Fruit fly (Drosophila melanogaster) whole organism, embryonic: ENCODE data around the gene Chchd2.

Source experiments
- CG10565 ChIP-seq: fragments of 200-800 bp; sonication (Bioruptor generic); optimal IDR thresholded peaks from 3 replicates; lab custom pipeline; 2016; ENCODE audit warnings: missing biosample characterization, mild to moderate bottlenecking, missing genetic modification characterization
- CG11398 ChIP-seq: fragments of 200-800 bp; sonication (Bioruptor generic); optimal IDR thresholded peaks from 2 replicates; lab custom pipeline; 2016; ENCODE audit warnings: missing biosample characterization, missing genetic modification characterization
- CG12104 ChIP-seq: fragments of 200-800 bp; sonication (Bioruptor generic); optimal IDR thresholded peaks from 3 replicates; lab custom pipeline; 2016; ENCODE audit warnings: missing biosample characterization, missing genetic modification characterization
- CG12769 ChIP-seq: fragments of 200-800 bp; sonication (Bioruptor generic); optimal IDR thresholded peaks from 2 replicates; lab custom pipeline; 2019; ENCODE audit warnings: missing biosample characterization, mild to moderate bottlenecking, missing genetic modification characterization, moderate library complexity
- CG13424 ChIP-seq: fragments of 200-800 bp; sonication (Bioruptor generic); optimal IDR thresholded peaks from 2 replicates; lab custom pipeline; 2019; ENCODE audit warnings: missing biosample characterization, mild to moderate bottlenecking, missing genetic modification characterization, moderate library complexity
- CG14860 ChIP-seq: fragments of 200-800 bp; sonication (Bioruptor generic); IDR thresholded peaks from 3 replicates; pipeline ENCODE4 v1.3.6; 2022; ENCODE audit warnings: missing biosample characterization, missing genetic modification characterization; ENCODE audit not compliant: partially characterized antibody
- CG1602 ChIP-seq: fragments of 200-800 bp; sonication (Bioruptor generic); optimal IDR thresholded peaks from 3 replicates; lab custom pipeline; 2016; ENCODE audit warnings: missing biosample characterization, missing genetic modification characterization
- CG1647 ChIP-seq: fragments of 200-800 bp; sonication (Bioruptor generic); optimal IDR thresholded peaks from 3 replicates; lab custom pipeline; 2016; ENCODE audit warnings: missing biosample characterization, missing genetic modification characterization
- CG18476 ChIP-seq: fragments of 200-800 bp; sonication (Bioruptor generic); optimal IDR thresholded peaks from 2 replicates; lab custom pipeline; 2016; ENCODE audit warnings: missing biosample characterization, mild to moderate bottlenecking, missing genetic modification characterization
- CG30403 ChIP-seq: fragments of 200-800 bp; sonication (Bioruptor generic); optimal IDR thresholded peaks from 3 replicates; lab custom pipeline; 2016; ENCODE audit warnings: missing biosample characterization, missing genetic modification characterization
- CG3281 ChIP-seq: fragments of 200-800 bp; sonication (Bioruptor generic); optimal IDR thresholded peaks from 3 replicates; lab custom pipeline; 2017; ENCODE audit warnings: missing biosample characterization, mild to moderate bottlenecking, missing genetic modification characterization
- CG4328 ChIP-seq: fragments of 200-800 bp; sonication (Bioruptor generic); optimal IDR thresholded peaks from 3 replicates; lab custom pipeline; 2017; ENCODE audit warnings: missing biosample characterization, missing genetic modification reagents, missing genetic modification characterization
- CG6254 ChIP-seq: fragments of 200-800 bp; sonication (Bioruptor generic); optimal IDR thresholded peaks from 3 replicates; lab custom pipeline; 2017; ENCODE audit warnings: mild to moderate bottlenecking, missing biosample characterization, missing genetic modification reagents, missing genetic modification characterization
- CG6683 ChIP-seq: fragments of 200-800 bp; sonication (Bioruptor generic); optimal IDR thresholded peaks from 2 replicates; lab custom pipeline; 2017; ENCODE audit warnings: missing biosample characterization, mild to moderate bottlenecking, missing genetic modification characterization, missing genetic modification reagents
- CG7357 ChIP-seq: fragments of 200-800 bp; sonication (Bioruptor generic); IDR thresholded peaks from 3 replicates; pipeline ENCODE4 v1.3.6; 2022; ENCODE audit warnings: missing biosample characterization, missing genetic modification characterization
- CG8089 ChIP-seq: fragments of 200-800 bp; sonication (Bioruptor generic); optimal IDR thresholded peaks from 3 replicates; lab custom pipeline; 2016; ENCODE audit warnings: missing biosample characterization, missing genetic modification characterization
- CG8290 ChIP-seq, 3 experiments: fragments of 200-800 bp; sonication (Bioruptor generic); optimal IDR thresholded peaks; 2 replicates each; lab custom pipeline; 2016 to 2019; ENCODE audit warnings: missing biosample characterization in 3 of 3, missing genetic modification characterization in 3 of 3, mild to moderate bottlenecking in 2 of 3, moderate library complexity in 1 of 3
- CG9932 ChIP-seq: fragments of 200-800 bp; sonication (Bioruptor generic); IDR thresholded peaks from 2 replicates; pipeline ENCODE4 v1.3.6; 2022; ENCODE audit warnings: missing biosample characterization, missing genetic modification characterization
- CkIIα-i1 ChIP-seq: fragments of 200-800 bp; sonication (Bioruptor generic); IDR thresholded peaks from 2 replicates; pipeline ENCODE4 v1.3.6; 2022; ENCODE audit warnings: missing biosample characterization, missing genetic modification characterization
- Dll ChIP-seq: fragments of 200-800 bp; sonication (Bioruptor generic); IDR thresholded peaks from 4 replicates; pipeline ENCODE4 v1.3.6; 2022; ENCODE audit warnings: missing biosample characterization, missing genetic modification characterization; ENCODE audit not compliant: partially characterized antibody
- Drgx ChIP-seq: fragments of 200-800 bp; sonication (Bioruptor generic); IDR thresholded peaks from 2 replicates; pipeline ENCODE4 v1.3.6; 2022; ENCODE audit warnings: missing biosample characterization, missing genetic modification characterization
- Gsc ChIP-seq: fragments of 200-800 bp; sonication (Bioruptor generic); IDR thresholded peaks from 2 replicates; pipeline ENCODE4 v1.3.6; 2022; ENCODE audit warnings: missing biosample characterization, missing genetic modification characterization
- HLH54F ChIP-seq: fragments of 200-800 bp; sonication (Bioruptor generic); optimal IDR thresholded peaks from 3 replicates; lab custom pipeline; 2016; ENCODE audit warnings: missing biosample characterization, missing genetic modification characterization
- Hand ChIP-seq: fragments of 200-800 bp; sonication (Bioruptor generic); optimal IDR thresholded peaks from 2 replicates; lab custom pipeline; 2017; ENCODE audit warnings: mild to moderate bottlenecking, missing biosample characterization, missing genetic modification reagents, missing genetic modification characterization
- HmgD ChIP-seq: fragments of 200-800 bp; sonication (Bioruptor generic); optimal IDR thresholded peaks from 3 replicates; lab custom pipeline; 2016; ENCODE audit warnings: missing biosample characterization, missing genetic modification characterization
- Hr3 ChIP-seq: fragments of 200-800 bp; sonication (Bioruptor generic); optimal IDR thresholded peaks from 3 replicates; lab custom pipeline; 2016; ENCODE audit warnings: missing biosample characterization, missing genetic modification characterization
- Nf-YC ChIP-seq: fragments of 200-800 bp; optimal IDR thresholded peaks from 3 replicates; lab custom pipeline; 2019; ENCODE audit warnings: missing biosample characterization, mild to moderate bottlenecking, missing genetic modification characterization, moderate library complexity
- Poxn ChIP-seq: fragments of 200-800 bp; sonication (Bioruptor generic); IDR thresholded peaks from 2 replicates; pipeline ENCODE4 v1.3.6; 2022; ENCODE audit warnings: missing biosample characterization, missing genetic modification characterization
- Sin3A ChIP-seq: fragments of >200 bp; optimal IDR thresholded peaks from 2 replicates; lab custom pipeline; 2018
- Stat92E ChIP-seq, 3 experiments: fragments of >200 bp in 2 of 3; fragments of 200-800 bp in 1 of 3; sonication (Bioruptor generic) in 1 of 3; optimal IDR thresholded peaks; 2 replicates each; lab custom pipeline; 2017 to 2019; ENCODE audit warnings: missing biosample characterization in 3 of 3, missing genetic modification characterization in 3 of 3, mild to moderate bottlenecking in 1 of 3, moderate library complexity in 1 of 3
- Taf1 ChIP-seq: fragments of 200-800 bp; sonication (Bioruptor generic); IDR thresholded peaks from 2 replicates; pipeline ENCODE4 v1.3.6; 2022; ENCODE audit warnings: missing biosample characterization, missing genetic modification characterization
- ab ChIP-seq: fragments of 200-800 bp; sonication (Bioruptor generic); optimal IDR thresholded peaks from 2 replicates; lab custom pipeline; 2016; ENCODE audit warnings: missing biosample characterization, missing genetic modification characterization
- al ChIP-seq: fragments of 200-800 bp; sonication (Bioruptor generic); IDR thresholded peaks from 2 replicates; pipeline ENCODE4 v1.3.6; 2022; ENCODE audit warnings: missing biosample characterization, missing genetic modification characterization
- az2 ChIP-seq: fragments of 200-800 bp; sonication (Bioruptor generic); optimal IDR thresholded peaks from 3 replicates; lab custom pipeline; 2016; ENCODE audit warnings: missing biosample characterization, missing genetic modification characterization
- cas ChIP-seq: fragments of 200-800 bp; sonication (Bioruptor generic); IDR thresholded peaks from 2 replicates; pipeline ENCODE4 v1.3.6; 2022; ENCODE audit warnings: missing biosample characterization, missing genetic modification characterization
- chif ChIP-seq, 2 experiments: fragments of 200-800 bp; sonication (Bioruptor generic); optimal IDR thresholded peaks; 3 replicates each; lab custom pipeline; 2016; ENCODE audit warnings: missing biosample characterization in 2 of 2, missing genetic modification characterization in 2 of 2
- danr ChIP-seq: fragments of 200-800 bp; sonication (Bioruptor generic); IDR thresholded peaks from 2 replicates; pipeline ENCODE4 v1.3.6; 2022; ENCODE audit warnings: missing biosample characterization, missing genetic modification characterization
- dm ChIP-seq: fragments of 200-800 bp; sonication (Bioruptor generic); optimal IDR thresholded peaks from 3 replicates; lab custom pipeline; 2016; ENCODE audit warnings: missing biosample characterization, missing genetic modification characterization
- esg ChIP-seq: fragments of 200-800 bp; sonication (Bioruptor generic); conservative IDR thresholded peaks from 2 replicates; pipeline ENCODE4 v1.3.6; 2022; ENCODE audit warnings: missing biosample characterization, missing genetic modification characterization
- fd102C ChIP-seq: fragments of 200-800 bp; sonication (Bioruptor generic); optimal IDR thresholded peaks from 2 replicates; lab custom pipeline; 2018; ENCODE audit warnings: missing biosample characterization, mild to moderate bottlenecking, missing genetic modification characterization, moderate library complexity
- jumu ChIP-seq: fragments of 200-800 bp; sonication (Bioruptor generic); optimal IDR thresholded peaks from 3 replicates; lab custom pipeline; 2016; ENCODE audit warnings: missing biosample characterization, missing genetic modification characterization
- mld ChIP-seq: fragments of 200-800 bp; sonication (Bioruptor generic); IDR thresholded peaks from 3 replicates; pipeline ENCODE4 v1.3.6; 2022; ENCODE audit warnings: missing biosample characterization, missing genetic modification characterization; ENCODE audit not compliant: partially characterized antibody
- onecut ChIP-seq: fragments of 200-800 bp; sonication (Bioruptor generic); IDR thresholded peaks from 2 replicates; pipeline ENCODE4 v1.3.6; 2022; ENCODE audit warnings: missing biosample characterization, missing genetic modification characterization
- pho ChIP-seq: fragments of 200-800 bp; sonication (Bioruptor generic); optimal IDR thresholded peaks from 2 replicates; lab custom pipeline; 2016; ENCODE audit warnings: missing biosample characterization, missing genetic modification characterization
- prd ChIP-seq, 3 experiments: fragments of >200 bp in 2 of 3; fragments of 200-800 bp in 1 of 3; sonication (Bioruptor generic) in 1 of 3; optimal IDR thresholded peaks in 2 of 3; IDR thresholded peaks in 1 of 3; 2 replicates in 2 of 3; 3 replicates in 1 of 3; pipeline versions ENCODE4 v1.3.6 to Lab custom; 2017 to 2022; ENCODE audit warnings: missing biosample characterization in 1 of 3, missing genetic modification characterization in 1 of 3
- pum ChIP-seq: fragments of 200-800 bp; sonication (Bioruptor generic); optimal IDR thresholded peaks from 2 replicates; lab custom pipeline; 2016; ENCODE audit warnings: missing biosample characterization, missing genetic modification characterization
- sd ChIP-seq: fragments of 200-800 bp; sonication (Bioruptor generic); optimal IDR thresholded peaks from 3 replicates; lab custom pipeline; 2018; ENCODE audit warnings: missing biosample characterization, mild to moderate bottlenecking, missing genetic modification characterization, moderate library complexity
- stwl ChIP-seq: fragments of 200-800 bp; sonication (Bioruptor generic); optimal IDR thresholded peaks from 3 replicates; lab custom pipeline; 2018; ENCODE audit warnings: missing biosample characterization, mild to moderate bottlenecking, missing genetic modification characterization, moderate library complexity
- tll ChIP-seq, 2 experiments: fragments of 200-800 bp in 1 of 2; fragments of >200 bp in 1 of 2; sonication (Bioruptor generic) in 1 of 2; optimal IDR thresholded peaks; 2 replicates each; lab custom pipeline; 2017 to 2019; ENCODE audit warnings: missing biosample characterization in 2 of 2, missing genetic modification characterization in 2 of 2, mild to moderate bottlenecking in 1 of 2, moderate library complexity in 1 of 2
- zfh2 ChIP-seq: fragments of 200-800 bp; sonication (Bioruptor generic); optimal IDR thresholded peaks from 2 replicates; lab custom pipeline; 2016; ENCODE audit warnings: missing biosample characterization, missing genetic modification characterization

Gene Chchd2

dm6 chrX:17170484-17170944 is 21.7 kb downstream of the Chchd2 start (continued):
- TF ChIP-seq CG8089 = no peak
- no peak for TF ChIP-seq onecut (GFP tag; lab: Robert Waterston, UW)
- no peak for TF ChIP-seq CG12769 (tag; lab: Kevin White, UChicago)
- TF ChIP-seq zfh2 = no peak
- no peak for TF ChIP-seq prd (optimal IDR thresholded peaks at IDR 0.05; lab: Kevin White, UChicago)
- peak; percentile 74 for TF ChIP-seq prd (GFP tag; IDR thresholded peaks at IDR 0.05; lab: Robert Waterston, UW)
- no peak for TF ChIP-seq az2
- no peak for TF ChIP-seq dm
- no peak for TF ChIP-seq CG6683 (GFP tag; lab: Kevin White, UChicago)
- no peak for TF ChIP-seq Sin3A (lab: Kevin White, UChicago)
- TF ChIP-seq CG1647 (GFP tag; lab: Kevin White, UChicago) = no peak
- peak; percentile 79 for TF ChIP-seq CG9932 (GFP tag; lab: Robert Waterston, UW)
- TF ChIP-seq CG30403 = no peak
- TF ChIP-seq mld (GFP tag; lab: Robert Waterston, UW) = no peak
- no peak for TF ChIP-seq fd102C (GFP tag; lab: Kevin White, UChicago)
- TF ChIP-seq HmgD (GFP tag; lab: Kevin White, UChicago) = no peak
- TF ChIP-seq danr (GFP tag; lab: Robert Waterston, UW) = no peak
- TF ChIP-seq Gsc (GFP tag; lab: Robert Waterston, UW) = no peak
- TF ChIP-seq Taf1 = peak; percentile 14; the same call in 1 of the 2 replicates
- TF ChIP-seq chif (GFP tag; optimal IDR thresholded peaks at IDR 0.05; lab: Kevin White, UChicago) = no peak
- TF ChIP-seq jumu = no peak
- no peak for TF ChIP-seq CG7357
- no peak for TF ChIP-seq CG8290 (GFP tag; optimal IDR thresholded peaks at IDR 0.05; lab: Kevin White, UChicago)
- TF ChIP-seq CG8290 (tag; optimal IDR thresholded peaks at IDR 0.05; lab: Kevin White, UChicago) = no peak
- TF ChIP-seq Hand (GFP tag; lab: Kevin White, UChicago) = peak; percentile 37
- TF ChIP-seq Poxn (GFP tag; lab: Robert Waterston, UW) = 0 out of 2 replicates have a peak, but pooled peaks have one; percentile 25
- peak; percentile 12 for TF ChIP-seq Hr3 (GFP tag; lab: Kevin White, UChicago)
- peak; percentile 41; the same call in 1 of the 2 replicates for TF ChIP-seq al (GFP tag; lab: Robert Waterston, UW)
- no peak for TF ChIP-seq HLH54F (GFP tag; lab: Kevin White, UChicago)
- peak; percentile 55 for TF ChIP-seq CG13424
- peak; percentile 83 for TF ChIP-seq Drgx (GFP tag; lab: Robert Waterston, UW)
- no peak for TF ChIP-seq CG12104 (GFP tag; lab: Kevin White, UChicago)
- TF ChIP-seq cas = 0 out of 2 replicates have a peak, but pooled peaks have one; percentile 18
- TF ChIP-seq pum (GFP tag; lab: Kevin White, UChicago) = no peak
- TF ChIP-seq esg (GFP tag; lab: Robert Waterston, UW) = no peak; the same call in 1 of the 2 replicates
- no peak for TF ChIP-seq ab (GFP tag; lab: Kevin White, UChicago)
- TF ChIP-seq CG14860 = no peak
- TF ChIP-seq CG6254 (GFP tag; lab: Kevin White, UChicago) = no peak
- TF ChIP-seq CG1602 (GFP tag; lab: Kevin White, UChicago) = no peak
- TF ChIP-seq CG4328 = no peak
- TF ChIP-seq Dll = no peak
- TF ChIP-seq sd = no peak
- no peak for TF ChIP-seq stwl (tag; lab: Kevin White, UChicago)
- TF ChIP-seq tll (GFP tag; optimal IDR thresholded peaks at IDR 0.05; lab: Kevin White, UChicago) = peak in 1 of 2 experiments; percentile 12
- TF ChIP-seq CG18476 (GFP tag; lab: Kevin White, UChicago) = no peak
- TF ChIP-seq CG10565 (GFP tag; lab: Kevin White, UChicago) = no peak
- no peak for TF ChIP-seq CG11398 (GFP tag; lab: Kevin White, UChicago)
- TF ChIP-seq CG3281 (GFP tag; lab: Kevin White, UChicago) = peak; percentile 45
- peak; percentile 41 for TF ChIP-seq Nf-YC (tag; lab: Kevin White, UChicago)
- no peak for TF ChIP-seq pho (GFP tag; lab: Kevin White, UChicago)
- TF ChIP-seq CkIIα-i1 (GFP tag; lab: Robert Waterston, UW) = no peak
- TF ChIP-seq Stat92E (GFP tag; optimal IDR thresholded peaks at IDR 0.05; lab: Kevin White, UChicago) = no peak
